Worm (Caenorhabditis elegans) whole organism, L2 larva: ENCODE results near the gene K07D4.9.

ENCODE experiments used
- ama-1 ChIP-seq: fragments of 150-350 bp; optimal IDR thresholded peaks from 2 replicates; lab custom pipeline; 2018; ENCODE audit warnings: inconsistent platforms
- ceh-82 ChIP-seq: fragments of 150-350 bp; optimal IDR thresholded peaks from 2 replicates; lab custom pipeline; 2014; ENCODE audit warnings: missing biosample characterization, missing genetic modification characterization
- dmd-4 ChIP-seq: sonication (generic microtip); optimal IDR thresholded peaks from 2 replicates; lab custom pipeline; 2017; ENCODE audit warnings: missing biosample characterization, missing genetic modification characterization
- elt-3 ChIP-seq: sonication (generic microtip); optimal IDR thresholded peaks from 2 replicates; lab custom pipeline; 2017; ENCODE audit warnings: missing biosample characterization, missing genetic modification characterization
- fos-1 ChIP-seq: fragments of 150-350 bp; optimal IDR thresholded peaks from 2 replicates; lab custom pipeline; 2014; ENCODE audit warnings: missing biosample characterization, missing genetic modification characterization
- lsy-2 ChIP-seq, 2 experiments: fragments of 150-350 bp in 1 of 2; sonication (generic microtip) in 1 of 2; optimal IDR thresholded peaks; 2 replicates each; lab custom pipeline; 2014 to 2017; ENCODE audit warnings: missing biosample characterization in 2 of 2, missing genetic modification characterization in 2 of 2
- mab-5 ChIP-seq: fragments of 150-350 bp; optimal IDR thresholded peaks from 2 replicates; lab custom pipeline; 2014; ENCODE audit warnings: missing biosample characterization, missing genetic modification characterization
- nhr-11 ChIP-seq: fragments of 150-350 bp; optimal IDR thresholded peaks from 2 replicates; lab custom pipeline; 2014; ENCODE audit warnings: missing biosample characterization, missing genetic modification characterization
- nhr-25 ChIP-seq: fragments of 150-350 bp; sonication (generic microtip); optimal IDR thresholded peaks from 3 replicates; lab custom pipeline; 2014; ENCODE audit warnings: missing biosample characterization, missing genetic modification characterization
- nhr-77 ChIP-seq: fragments of 150-350 bp; optimal IDR thresholded peaks from 2 replicates; lab custom pipeline; 2014; ENCODE audit warnings: missing biosample characterization, missing genetic modification characterization
- snpc-4 ChIP-seq: fragments of 150-350 bp; optimal IDR thresholded peaks from 2 replicates; lab custom pipeline; 2014; ENCODE audit warnings: missing biosample characterization, missing genetic modification characterization
- unc-39 ChIP-seq: fragments of 150-350 bp; optimal IDR thresholded peaks from 2 replicates; lab custom pipeline; 2014; ENCODE audit warnings: missing biosample characterization, missing genetic modification characterization
- zag-1 ChIP-seq: fragments of 150-350 bp; optimal IDR thresholded peaks from 2 replicates; lab custom pipeline; 2014; ENCODE audit warnings: missing biosample characterization, missing genetic modification characterization
- ztf-11 ChIP-seq: sonication (generic microtip); optimal IDR thresholded peaks from 2 replicates; lab custom pipeline; 2017; ENCODE audit warnings: missing biosample characterization, missing genetic modification characterization

- TF ChIP-seq nhr-11 (tag; lab: Kevin White, UChicago) (no peak), ztf-11 (tag; lab: Kevin White, UChicago) (no peak), dmd-4 (tag; lab: Kevin White, UChicago) (no peak), ama-1 (lab: Kevin White, UChicago) (no peak), zag-1 (tag; lab: Kevin White, UChicago) (no peak), nhr-25 (tag; lab: Kevin White, UChicago) (no peak), lsy-2 (tag; optimal IDR thresholded peaks at IDR 0.05; lab: Kevin White, UChicago) (no peak), fos-1 (tag; lab: Kevin White, UChicago) (no peak), unc-39 (tag; lab: Kevin White, UChicago) (no peak), snpc-4 (tag; lab: Kevin White, UChicago) (no peak), elt-3 (tag; lab: Kevin White, UChicago) (no peak), ceh-82 (no peak), mab-5 (tag; lab: Kevin White, UChicago) (no peak), nhr-77 (tag; lab: Kevin White, UChicago) (no peak)
Observed at ce11 chrII:4018617-4019016, 9.8 kb upstream of the K07D4.9 start, which contains the start of gene K07D4.6.
